Worm (Caenorhabditis elegans): Measurements from ENCODE around the gene C18E9.9.

The C18E9.9 gene

DNA sequence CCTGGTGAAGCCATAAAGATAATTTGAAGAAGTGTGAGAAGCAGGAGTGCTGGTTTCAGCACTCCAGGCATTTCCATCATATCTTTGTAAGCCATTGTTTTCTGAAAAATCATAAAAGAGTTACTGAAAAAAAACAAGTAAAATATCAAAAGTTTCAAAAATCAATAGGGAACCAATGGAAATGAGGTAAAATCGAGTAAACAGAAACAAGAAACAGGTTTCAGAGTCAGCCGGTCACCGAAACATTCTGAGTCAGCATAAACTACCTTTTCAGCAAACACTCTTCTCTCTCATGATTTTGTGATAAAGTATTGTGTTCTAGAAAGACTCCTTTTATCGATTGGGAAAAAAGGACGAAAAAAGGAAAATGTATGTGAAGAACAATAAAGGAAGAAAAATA, at the start of gene C18E9.9:
Gene C18E9.9, minus strand, starts transcription at position 101 of the 400 bp plus-strand sequence.
- TF ChIP-seq dao-5 (tag; optimal IDR thresholded peaks at IDR 0.05), result no peak
- no peak for TF ChIP-seq W03F9.2 (tag; optimal IDR thresholded peaks at IDR 0.05)
- no peak for TF ChIP-seq him-1 (tag; optimal IDR thresholded peaks at IDR 0.05)

DNA sequence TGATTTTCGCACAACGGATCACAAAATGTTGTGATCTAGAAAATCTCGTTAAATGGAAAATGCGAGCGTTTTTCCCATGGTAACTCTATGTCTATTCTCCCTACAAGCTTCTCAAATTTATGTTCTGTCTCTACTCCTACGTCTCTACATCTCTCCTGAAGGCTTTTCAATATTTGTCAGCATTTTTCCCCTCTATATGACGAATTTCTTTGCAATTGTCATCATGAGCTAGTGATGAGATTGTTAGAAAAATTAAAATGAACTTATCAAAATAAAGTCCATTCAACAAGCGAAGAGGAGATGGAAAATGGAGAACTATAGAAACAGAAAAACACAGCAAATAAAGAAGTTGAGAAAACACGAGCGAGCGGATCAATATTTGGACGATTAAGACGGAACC, 49.4 kb upstream of the C18E9.9 start:
- TF ChIP-seq W03F9.2 (tag; optimal IDR thresholded peaks at IDR 0.05), result no peak
- no peak for TF ChIP-seq him-1 (tag; optimal IDR thresholded peaks at IDR 0.05)
- no peak for TF ChIP-seq dao-5 (tag; optimal IDR thresholded peaks at IDR 0.05)

DNA sequence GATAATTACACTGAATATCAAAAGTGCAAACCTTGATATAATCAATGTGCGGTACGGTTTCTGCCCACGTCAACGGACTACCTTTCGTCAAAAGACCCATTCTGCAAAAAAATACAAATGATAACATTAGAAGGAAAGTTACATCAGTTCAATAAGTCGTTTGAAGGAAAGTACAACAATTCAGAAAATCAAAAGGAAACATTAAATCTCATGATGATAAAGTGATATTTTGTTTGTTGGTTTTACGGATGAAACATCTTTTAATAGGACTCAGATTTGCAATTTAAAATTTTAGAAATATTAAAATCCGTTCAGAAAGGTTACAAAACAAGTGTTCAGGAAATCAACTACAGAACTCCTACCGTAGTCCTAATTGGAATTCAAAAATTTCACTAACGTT, 48.9 kb upstream of the C18E9.9 start, which contains the start of gene gcs-1:
Gene gcs-1, minus strand, starts transcription at position 101 of the 400 bp plus-strand sequence.
- TF ChIP-seq dao-5 (tag; optimal IDR thresholded peaks at IDR 0.05), result no peak
- TF ChIP-seq him-1 (tag; optimal IDR thresholded peaks at IDR 0.05), result no peak
- no peak for TF ChIP-seq W03F9.2 (tag; optimal IDR thresholded peaks at IDR 0.05)

DNA sequence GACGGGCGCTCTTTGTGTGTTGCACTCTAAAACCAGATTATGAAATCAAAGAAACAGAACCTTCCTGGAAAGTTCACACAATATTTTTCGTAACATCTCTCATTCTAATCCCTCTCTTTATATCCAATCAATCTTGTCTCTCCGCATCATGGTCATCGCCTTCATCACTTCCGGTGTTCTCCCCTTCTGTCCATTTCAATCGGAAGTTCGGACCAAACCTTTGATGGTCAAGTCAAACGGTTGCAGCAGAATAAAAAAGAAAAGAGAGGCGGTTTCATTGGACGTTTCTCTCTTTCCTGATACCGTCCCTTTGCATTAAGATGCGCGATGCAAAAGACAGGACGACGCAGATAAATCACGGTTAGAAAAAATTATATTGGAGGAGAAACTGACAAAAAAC, 43.7 kb upstream of the C18E9.9 start:
- TF ChIP-seq him-1 (tag; optimal IDR thresholded peaks at IDR 0.05), result no peak
- no peak for TF ChIP-seq W03F9.2 (tag; optimal IDR thresholded peaks at IDR 0.05)

DNA sequence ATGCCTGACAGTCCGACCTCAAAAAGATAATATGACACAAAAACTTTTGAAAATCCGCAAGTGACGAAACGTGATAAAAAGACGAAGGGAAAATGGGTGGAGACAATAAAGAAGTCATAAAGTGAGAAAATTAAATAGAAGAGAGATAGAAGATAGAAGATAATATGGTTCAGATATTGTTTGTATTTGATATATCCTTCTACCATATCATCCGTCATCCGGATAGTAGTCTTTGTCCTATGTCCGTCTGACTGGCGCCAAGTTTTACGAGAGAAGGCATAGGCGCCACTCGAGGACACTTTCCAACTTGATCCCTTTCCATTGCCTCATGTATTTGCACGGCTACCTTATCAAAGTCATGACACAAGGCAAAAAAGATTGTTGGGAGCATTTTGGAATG, 42.5 kb upstream of the C18E9.9 start:
- TF ChIP-seq him-1 (tag; optimal IDR thresholded peaks at IDR 0.05) (no peak), dao-5 (tag; optimal IDR thresholded peaks at IDR 0.05) (no peak), W03F9.2 (tag; optimal IDR thresholded peaks at IDR 0.05) (no peak)

DNA sequence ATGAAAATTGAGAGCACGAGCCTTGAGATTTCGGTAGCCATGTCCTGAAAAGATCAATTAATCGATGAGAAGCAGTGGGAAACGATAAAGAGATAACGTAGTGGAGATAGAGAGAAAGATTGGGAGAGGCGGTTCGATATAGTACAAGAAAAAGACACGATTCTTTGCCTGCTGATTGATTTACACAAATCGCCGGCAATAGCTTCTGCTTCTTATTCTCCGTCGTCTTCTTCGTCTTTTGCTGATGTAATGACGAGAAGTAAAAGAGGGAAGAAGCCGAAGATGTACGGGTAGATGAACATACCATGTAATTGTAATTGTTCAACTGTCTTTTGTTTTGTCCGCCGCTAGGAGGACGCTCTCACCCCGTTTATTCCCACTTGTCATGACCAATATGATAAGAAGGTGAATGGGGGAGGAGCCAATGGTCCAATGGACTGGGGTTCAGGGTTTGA, 39.9 kb upstream of the C18E9.9 start, which contains the start of gene F37B12.1:
Gene F37B12.1, minus strand, starts transcription at position 51 of the 455 bp plus-strand sequence.
- TF ChIP-seq him-1 (tag; optimal IDR thresholded peaks at IDR 0.05) (no peak), dao-5 (tag; optimal IDR thresholded peaks at IDR 0.05) (no peak)

DNA sequence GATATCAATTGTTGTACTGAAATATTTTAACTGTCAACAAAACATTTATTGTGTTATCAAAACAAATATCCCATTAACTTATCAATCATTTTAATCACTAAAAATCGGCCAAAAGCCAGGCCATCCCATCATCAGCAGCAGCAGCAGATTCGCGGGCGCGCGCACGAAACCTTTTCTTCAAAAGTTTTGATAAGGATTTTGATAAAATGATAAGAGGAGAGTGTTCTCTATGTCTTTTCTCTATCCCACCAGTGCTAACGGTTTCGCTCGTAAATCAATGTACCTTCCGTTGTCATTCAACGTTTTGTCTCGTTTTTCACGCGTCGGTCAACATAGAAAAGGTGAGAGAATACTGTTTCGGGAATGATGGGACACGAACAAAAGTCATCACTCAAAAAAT, 38.8 kb upstream of the C18E9.9 start:
- TF ChIP-seq him-1 (tag; optimal IDR thresholded peaks at IDR 0.05) (no peak), dao-5 (tag; optimal IDR thresholded peaks at IDR 0.05) (no peak), W03F9.2 (tag; optimal IDR thresholded peaks at IDR 0.05) (no peak)

DNA sequence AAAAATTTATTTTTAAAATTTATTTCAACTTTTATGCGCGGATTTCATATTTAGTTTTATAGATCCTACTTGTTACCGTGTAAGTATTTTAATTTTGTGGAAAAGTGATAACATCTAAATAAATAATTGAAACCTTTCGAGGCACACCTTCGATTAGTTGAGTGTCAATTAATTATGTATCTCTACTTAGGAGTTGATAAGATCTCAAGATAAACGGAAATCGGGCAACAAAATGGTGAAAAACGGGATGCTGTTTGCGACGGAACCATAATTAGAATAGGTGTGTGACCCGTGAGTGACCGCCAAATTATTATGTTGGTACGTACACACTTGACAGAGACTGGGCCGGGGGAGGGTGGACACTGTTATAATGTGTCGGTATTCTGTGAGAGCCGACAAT, 37.0 kb upstream of the C18E9.9 start:
- TF ChIP-seq dao-5 (tag; optimal IDR thresholded peaks at IDR 0.05) (no peak), him-1 (tag; optimal IDR thresholded peaks at IDR 0.05) (no peak), W03F9.2 (tag; optimal IDR thresholded peaks at IDR 0.05) (no peak)

DNA sequence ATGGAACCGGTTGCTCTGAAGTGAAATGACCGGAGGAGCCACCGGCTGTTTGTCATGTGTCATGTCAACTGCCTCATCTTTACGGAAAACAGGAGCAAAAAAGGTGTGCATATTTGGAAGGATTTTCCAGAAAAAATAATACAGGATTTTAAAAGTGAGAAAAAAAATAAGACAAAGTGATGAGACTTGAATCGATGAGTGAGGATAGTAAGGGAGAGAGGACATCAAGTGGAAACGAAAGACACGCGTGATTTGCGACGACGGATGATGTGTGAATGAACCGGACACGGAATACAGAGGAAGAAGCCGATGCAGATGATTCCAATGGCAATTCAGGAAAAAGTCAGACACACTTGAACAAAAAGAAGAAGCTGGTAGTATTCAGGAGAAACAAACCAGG, 35.0 kb upstream of the C18E9.9 start:
- no peak for TF ChIP-seq dao-5 (tag; optimal IDR thresholded peaks at IDR 0.05)
- no peak for TF ChIP-seq W03F9.2 (tag; optimal IDR thresholded peaks at IDR 0.05)
- TF ChIP-seq him-1 (tag; optimal IDR thresholded peaks at IDR 0.05), result no peak

DNA sequence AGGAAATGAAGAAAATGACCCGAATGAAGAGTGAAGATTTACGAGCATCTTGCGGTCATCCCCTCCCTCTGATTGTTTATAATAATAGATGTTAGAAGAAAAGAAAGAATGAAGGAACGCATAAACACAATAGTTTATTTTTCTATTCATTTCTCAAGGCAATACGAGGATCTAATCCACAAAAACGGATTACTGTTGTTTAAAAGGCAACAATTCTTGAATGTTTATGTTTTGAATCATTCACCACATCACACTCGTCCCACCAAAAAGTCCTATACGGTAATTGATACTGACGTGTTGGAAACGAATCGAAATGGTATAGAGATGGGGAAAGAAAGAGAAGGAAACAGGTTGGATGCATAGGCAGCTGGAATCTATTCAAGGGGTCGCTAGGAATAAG, 32.3 kb upstream of the C18E9.9 start:
- no peak for TF ChIP-seq dao-5 (tag; optimal IDR thresholded peaks at IDR 0.05)
- TF ChIP-seq W03F9.2 (tag; optimal IDR thresholded peaks at IDR 0.05), result no peak
- TF ChIP-seq him-1 (tag; optimal IDR thresholded peaks at IDR 0.05), result no peak

DNA sequence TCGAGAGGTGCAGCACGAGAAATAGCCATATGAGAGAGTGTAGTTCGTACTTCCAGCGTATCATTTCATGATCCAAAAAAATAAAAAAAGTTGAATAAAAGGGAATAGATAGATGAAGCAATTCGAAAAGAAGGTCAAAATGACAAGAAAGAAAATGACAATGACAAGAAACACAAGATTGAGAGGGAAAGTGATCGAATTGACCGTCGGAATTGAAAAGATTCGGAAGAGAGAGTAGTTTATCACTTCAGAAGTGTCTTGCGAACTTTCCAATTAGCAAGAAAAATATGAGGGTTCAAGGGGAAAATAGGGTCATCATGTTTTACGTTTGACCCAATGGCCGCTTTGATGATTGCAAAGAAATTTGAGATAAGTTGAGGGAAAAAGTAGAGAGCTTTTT, 30.4 kb upstream of the C18E9.9 start, which contains the start of gene dep-1:
Gene dep-1, minus strand, starts transcription at position 95 of the 400 bp plus-strand sequence.
- TF ChIP-seq W03F9.2 (tag; optimal IDR thresholded peaks at IDR 0.05) (no peak), dao-5 (tag; optimal IDR thresholded peaks at IDR 0.05) (no peak), him-1 (tag; optimal IDR thresholded peaks at IDR 0.05) (no peak)

DNA sequence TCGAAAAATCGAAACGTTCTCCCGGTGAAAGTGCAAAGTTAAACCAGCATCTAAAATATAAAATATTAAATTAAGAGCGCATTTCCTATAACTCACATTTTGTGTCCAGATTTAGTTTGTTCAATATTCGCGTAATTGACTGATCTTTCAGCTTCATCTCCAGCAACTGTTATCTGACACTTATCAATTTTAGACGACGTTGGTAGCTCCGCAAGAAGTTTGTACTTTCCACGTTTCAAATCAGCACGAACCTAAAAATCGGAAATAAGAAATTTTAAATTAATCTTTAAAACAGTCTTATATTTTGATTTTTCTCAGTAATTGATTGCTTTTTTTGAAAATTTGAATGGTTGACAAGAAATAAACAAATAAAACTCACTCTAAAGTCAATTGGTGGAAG, 28.3 kb upstream of the C18E9.9 start:
- TF ChIP-seq dao-5 (tag; optimal IDR thresholded peaks at IDR 0.05) (no peak), W03F9.2 (tag; optimal IDR thresholded peaks at IDR 0.05) (no peak), him-1 (tag; optimal IDR thresholded peaks at IDR 0.05) (no peak)

DNA sequence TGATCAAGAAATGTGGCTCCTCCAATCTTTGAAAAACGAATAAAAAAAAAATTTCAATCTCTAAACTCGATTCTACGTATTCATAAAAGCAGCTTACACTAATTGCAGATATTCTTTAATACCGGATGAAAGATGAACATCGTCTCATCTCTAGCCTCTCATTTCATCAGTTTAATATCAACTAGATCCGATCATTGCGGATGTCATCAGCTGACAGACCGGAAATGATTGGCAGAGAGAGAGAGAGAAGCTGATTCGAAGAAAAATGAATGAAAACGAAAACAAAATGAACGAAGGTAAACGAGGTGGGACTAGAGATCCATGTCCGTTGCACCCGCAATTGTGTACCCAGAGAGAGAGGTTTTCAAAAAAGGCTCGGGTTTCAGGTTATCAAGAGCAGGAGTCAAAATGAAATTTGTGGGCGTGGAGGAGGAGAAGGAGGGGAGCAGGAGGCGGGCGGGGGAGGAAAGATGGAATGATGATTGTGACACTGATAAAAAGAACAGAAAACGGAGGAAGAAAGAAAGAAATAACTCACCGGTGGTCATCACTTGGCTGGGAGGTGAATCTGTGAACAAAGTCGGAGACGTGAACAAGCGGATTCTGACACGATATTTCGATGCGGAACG, 25.6 kb upstream of the C18E9.9 start:
- no peak for TF ChIP-seq dao-5 (tag; optimal IDR thresholded peaks at IDR 0.05)
- no peak for TF ChIP-seq W03F9.2 (tag; optimal IDR thresholded peaks at IDR 0.05)
- no peak for TF ChIP-seq him-1 (tag; optimal IDR thresholded peaks at IDR 0.05)

DNA sequence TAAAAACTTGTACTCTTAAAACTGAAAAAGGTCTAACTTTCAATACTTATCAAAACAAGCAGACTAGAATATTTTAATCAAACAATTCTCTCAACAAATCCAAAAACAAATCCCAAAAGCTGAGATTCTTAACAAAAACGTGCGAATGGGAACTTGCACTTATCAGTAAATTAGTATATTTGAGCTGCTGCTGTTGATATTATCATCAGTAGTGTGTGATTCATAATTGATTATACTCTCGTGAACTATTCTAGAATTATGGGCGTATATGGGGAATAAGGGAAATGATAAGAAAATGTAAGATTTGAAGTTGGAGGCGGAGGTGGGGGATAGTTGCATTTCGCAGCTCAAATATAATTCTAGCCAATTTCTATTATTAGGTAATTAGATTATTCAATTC, 24.8 kb upstream of the C18E9.9 start:
- no peak for TF ChIP-seq dao-5 (tag; optimal IDR thresholded peaks at IDR 0.05)
- no peak for TF ChIP-seq W03F9.2 (tag; optimal IDR thresholded peaks at IDR 0.05)
- TF ChIP-seq him-1 (tag; optimal IDR thresholded peaks at IDR 0.05), result no peak

DNA sequence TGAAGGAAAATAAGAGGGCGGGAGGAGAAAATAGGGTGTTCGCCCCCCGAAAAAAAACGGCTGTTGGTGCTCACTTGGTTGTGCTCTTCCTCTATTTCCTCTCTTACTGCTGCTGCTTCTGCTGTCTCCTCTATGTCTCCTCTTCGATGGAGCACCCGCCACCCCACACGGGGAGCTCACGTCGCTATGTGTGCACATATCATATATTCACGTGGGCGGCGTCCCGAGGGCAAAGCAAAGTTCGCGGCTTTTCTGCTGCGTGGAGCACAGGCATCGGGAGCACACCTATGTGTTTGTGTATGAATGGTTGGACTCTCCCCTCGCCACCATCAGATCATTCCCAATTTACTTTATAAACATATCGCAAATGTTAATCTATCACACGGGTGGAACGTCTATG, 24.0 kb upstream of the C18E9.9 start:
- no peak for TF ChIP-seq dao-5 (tag; optimal IDR thresholded peaks at IDR 0.05)
- TF ChIP-seq W03F9.2 (tag; optimal IDR thresholded peaks at IDR 0.05), result no peak
- TF ChIP-seq him-1 (tag; optimal IDR thresholded peaks at IDR 0.05), result no peak

Data from whole organism, L4/young adult.